Worm (Caenorhabditis elegans): ENCODE results near the gene col-43.

The col-43 gene

ce11 chrV:8079813-8080212, 29.1 kb upstream of the col-43 start:
- no peak for TF ChIP-seq tbx-11 (GFP tag; IDR thresholded peaks at IDR 0.05)
- TF ChIP-seq ceh-36 (tag; optimal IDR thresholded peaks at IDR 0.05) = no peak
- no peak for TF ChIP-seq scrt-1 (GFP tag; IDR thresholded peaks at IDR 0.05)
- no peak for TF ChIP-seq ceh-13 (GFP tag; optimal IDR thresholded peaks at IDR 0.05)
- no peak for TF ChIP-seq flt-1 (GFP tag; IDR thresholded peaks at IDR 0.05)

DNA sequence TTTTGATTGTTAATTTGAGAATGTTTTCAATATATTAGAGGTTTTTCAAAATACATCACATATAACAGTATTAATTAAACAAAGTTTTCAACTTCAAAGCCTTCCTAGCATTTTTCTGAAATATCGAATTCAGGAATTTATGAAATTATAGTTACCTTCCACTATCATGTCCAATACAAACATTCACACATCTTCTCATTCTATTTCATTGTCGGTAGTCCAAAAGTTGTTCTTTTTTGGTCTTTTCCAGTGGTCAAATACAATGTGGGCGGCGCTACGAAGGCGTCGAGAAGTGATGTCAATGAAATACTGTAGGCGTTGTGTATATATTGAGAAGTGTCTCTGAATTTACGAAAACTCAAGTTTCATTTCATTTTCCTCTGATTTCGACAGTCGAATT, 25.0 kb upstream of the col-43 start, which contains the start of gene catp-3:
TSS of gene catp-3 (plus strand) at position 301 of the 400 bp plus-strand sequence.
- TF ChIP-seq flt-1 (GFP tag; IDR thresholded peaks at IDR 0.05) = no peak
- TF ChIP-seq pes-1 (GFP tag; IDR thresholded peaks at IDR 0.05) = no peak
- no peak for TF ChIP-seq F13C5.2 (tag; optimal IDR thresholded peaks at IDR 0.05)
- TF ChIP-seq hmbx-1 (tag; optimal IDR thresholded peaks at IDR 0.05) = no peak
- TF ChIP-seq ama-1 (optimal IDR thresholded peaks at IDR 0.05) = no peak
- no peak for TF ChIP-seq scrt-1 (GFP tag; IDR thresholded peaks at IDR 0.05)
- TF ChIP-seq hnd-1 (tag; optimal IDR thresholded peaks at IDR 0.05) = no peak
- no peak for TF ChIP-seq tbx-37 (GFP tag; conservative IDR thresholded peaks at IDR 0.05)
- no peak for TF ChIP-seq aly-1 (tag; optimal IDR thresholded peaks at IDR 0.05)
- TF ChIP-seq ets-7 (tag; optimal IDR thresholded peaks at IDR 0.05) = no peak
- no peak for TF ChIP-seq sea-1 (GFP tag; conservative IDR thresholded peaks at IDR 0.05)
- no peak for TF ChIP-seq B0310.2 (tag; optimal IDR thresholded peaks at IDR 0.05)
- TF ChIP-seq ceh-13 (GFP tag; optimal IDR thresholded peaks at IDR 0.05) = no peak
- TF ChIP-seq tbx-11 (GFP tag; IDR thresholded peaks at IDR 0.05) = no peak
- no peak for TF ChIP-seq ceh-36 (tag; optimal IDR thresholded peaks at IDR 0.05)
- no peak for TF ChIP-seq hmg-4 (GFP tag; optimal IDR thresholded peaks at IDR 0.05)
- no peak for TF ChIP-seq tra-4 (tag; optimal IDR thresholded peaks at IDR 0.05)

DNA sequence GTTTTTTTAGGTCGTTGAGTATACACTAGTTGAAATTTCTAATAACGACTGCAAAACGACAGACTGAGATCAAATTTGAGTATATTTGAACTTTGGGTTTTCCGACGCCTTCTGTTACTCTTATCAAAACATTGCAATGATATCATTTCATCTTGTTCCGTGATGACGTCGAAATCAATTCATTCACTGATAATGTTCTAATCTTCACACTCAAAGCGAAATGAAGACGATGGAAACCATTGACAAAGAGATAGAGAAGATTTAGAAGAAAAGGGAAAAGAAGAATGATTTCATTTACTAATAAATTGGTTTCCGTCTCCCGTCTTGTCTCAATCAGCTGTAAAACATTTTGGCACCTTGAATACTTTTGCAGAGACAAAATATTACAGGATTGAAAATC, 22.5 kb upstream of the col-43 start:
- no peak for TF ChIP-seq tbx-11 (GFP tag; IDR thresholded peaks at IDR 0.05)
- no peak for TF ChIP-seq ceh-36 (tag; optimal IDR thresholded peaks at IDR 0.05)
- no peak for TF ChIP-seq flt-1 (GFP tag; IDR thresholded peaks at IDR 0.05)
- TF ChIP-seq ama-1 (optimal IDR thresholded peaks at IDR 0.05) = no peak
- no peak for TF ChIP-seq ceh-13 (GFP tag; optimal IDR thresholded peaks at IDR 0.05)
- TF ChIP-seq pes-1 (GFP tag; IDR thresholded peaks at IDR 0.05) = no peak
- TF ChIP-seq sea-1 (GFP tag; conservative IDR thresholded peaks at IDR 0.05) = no peak
- TF ChIP-seq F13C5.2 (tag; optimal IDR thresholded peaks at IDR 0.05) = no peak
- TF ChIP-seq B0310.2 (tag; optimal IDR thresholded peaks at IDR 0.05) = no peak
- no peak for TF ChIP-seq aly-1 (tag; optimal IDR thresholded peaks at IDR 0.05)
- no peak for TF ChIP-seq hmbx-1 (tag; optimal IDR thresholded peaks at IDR 0.05)
- TF ChIP-seq tbx-37 (GFP tag; conservative IDR thresholded peaks at IDR 0.05) = no peak

DNA sequence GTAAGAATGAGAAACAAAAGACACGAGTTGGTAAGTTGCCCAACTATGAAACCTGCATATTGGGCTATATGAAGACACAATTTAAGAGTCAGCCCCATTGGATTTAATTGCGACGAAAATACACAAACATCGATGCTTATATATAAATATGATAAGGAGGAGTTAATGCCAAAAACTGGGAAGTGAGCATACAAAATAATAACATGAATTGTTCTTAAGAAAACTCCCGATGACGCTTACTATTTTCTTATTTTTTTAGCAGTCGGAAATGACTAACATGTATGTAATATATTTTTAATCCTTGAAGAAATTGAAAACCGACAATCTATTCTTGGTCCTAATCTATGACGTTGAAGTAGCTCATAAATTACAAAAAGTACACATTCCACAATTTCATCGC, 21.3 kb upstream of the col-43 start, which contains the start of gene str-144:
TSS of gene str-144 (minus strand) at position 101 of the 400 bp plus-strand sequence.
- no peak for TF ChIP-seq ama-1 (optimal IDR thresholded peaks at IDR 0.05)
- no peak for TF ChIP-seq hmbx-1 (tag; optimal IDR thresholded peaks at IDR 0.05)
- no peak for TF ChIP-seq tra-4 (tag; optimal IDR thresholded peaks at IDR 0.05)
- TF ChIP-seq ceh-36 (tag; optimal IDR thresholded peaks at IDR 0.05) = no peak
- TF ChIP-seq ets-7 (tag; optimal IDR thresholded peaks at IDR 0.05) = no peak
- TF ChIP-seq sea-1 (GFP tag; conservative IDR thresholded peaks at IDR 0.05) = no peak
- TF ChIP-seq flt-1 (GFP tag; IDR thresholded peaks at IDR 0.05) = no peak
- no peak for TF ChIP-seq pes-1 (GFP tag; IDR thresholded peaks at IDR 0.05)
- no peak for TF ChIP-seq hnd-1 (tag; optimal IDR thresholded peaks at IDR 0.05)
- TF ChIP-seq scrt-1 (GFP tag; IDR thresholded peaks at IDR 0.05) = no peak
- TF ChIP-seq tbx-11 (GFP tag; IDR thresholded peaks at IDR 0.05) = no peak
- no peak for TF ChIP-seq hmg-4 (GFP tag; optimal IDR thresholded peaks at IDR 0.05)
- TF ChIP-seq tbx-37 (GFP tag; conservative IDR thresholded peaks at IDR 0.05) = no peak
- TF ChIP-seq ceh-13 (GFP tag; optimal IDR thresholded peaks at IDR 0.05) = no peak
- no peak for TF ChIP-seq B0310.2 (tag; optimal IDR thresholded peaks at IDR 0.05)
- TF ChIP-seq F13C5.2 (tag; optimal IDR thresholded peaks at IDR 0.05) = no peak
- TF ChIP-seq aly-1 (tag; optimal IDR thresholded peaks at IDR 0.05) = no peak

DNA sequence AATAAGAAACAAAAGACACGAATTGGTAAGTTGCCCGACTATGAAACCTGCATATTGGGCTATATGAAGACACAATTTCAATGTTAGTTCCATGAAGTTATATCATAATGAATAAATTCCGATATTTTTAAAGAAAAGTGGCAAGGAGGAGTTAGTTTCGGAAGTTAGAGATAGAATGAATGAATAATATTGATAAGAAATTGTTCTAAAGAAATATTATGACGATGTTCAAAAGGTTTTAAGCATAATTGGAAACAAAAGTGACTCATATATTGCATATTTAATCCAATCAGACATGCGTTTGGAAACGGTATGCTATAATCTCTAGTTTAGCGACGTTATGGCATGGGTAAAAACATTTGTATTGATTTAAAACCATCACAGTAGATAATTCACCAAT, 18.9 kb upstream of the col-43 start, which contains the start of gene str-143:
TSS of gene str-143 (minus strand) at position 101 of the 400 bp plus-strand sequence.
- TF ChIP-seq B0310.2 (tag; optimal IDR thresholded peaks at IDR 0.05) (no peak), hnd-1 (tag; optimal IDR thresholded peaks at IDR 0.05) (no peak), tbx-37 (GFP tag; conservative IDR thresholded peaks at IDR 0.05) (no peak), scrt-1 (GFP tag; IDR thresholded peaks at IDR 0.05) (no peak), ceh-36 (tag; optimal IDR thresholded peaks at IDR 0.05) (no peak), hmg-4 (GFP tag; optimal IDR thresholded peaks at IDR 0.05) (no peak), aly-1 (tag; optimal IDR thresholded peaks at IDR 0.05) (no peak), ets-7 (tag; optimal IDR thresholded peaks at IDR 0.05) (no peak), hmbx-1 (tag; optimal IDR thresholded peaks at IDR 0.05) (no peak), ama-1 (optimal IDR thresholded peaks at IDR 0.05) (no peak), flt-1 (GFP tag; IDR thresholded peaks at IDR 0.05) (no peak), tra-4 (tag; optimal IDR thresholded peaks at IDR 0.05) (no peak), tbx-11 (GFP tag; IDR thresholded peaks at IDR 0.05) (no peak), F13C5.2 (tag; optimal IDR thresholded peaks at IDR 0.05) (no peak)

DNA sequence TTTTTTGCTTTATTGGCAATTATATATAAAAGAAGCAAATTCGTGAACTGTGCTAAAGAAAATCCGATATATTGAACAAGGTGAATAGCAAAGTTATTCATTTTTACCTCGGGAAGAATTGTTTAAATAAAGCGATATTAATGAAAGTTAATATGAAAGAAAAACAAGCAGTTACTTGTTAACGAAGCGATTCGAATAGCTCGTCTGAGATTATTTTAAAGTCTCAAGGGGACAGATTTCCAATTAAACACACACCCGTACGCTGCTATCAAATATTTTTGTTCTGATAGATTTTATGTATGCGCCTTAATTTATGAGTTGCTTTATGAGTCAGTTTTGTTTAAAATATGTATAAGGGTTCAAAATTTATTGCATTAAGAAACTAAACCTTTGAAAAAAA, 17.1 kb upstream of the col-43 start, which contains the start of gene str-140:
TSS of gene str-140 (minus strand) at position 101 of the 400 bp plus-strand sequence.
- no peak for TF ChIP-seq hmg-4 (GFP tag; optimal IDR thresholded peaks at IDR 0.05)

- TF ChIP-seq B0310.2 (tag; optimal IDR thresholded peaks at IDR 0.05) (no peak), tbx-11 (GFP tag; IDR thresholded peaks at IDR 0.05) (no peak), scrt-1 (GFP tag; IDR thresholded peaks at IDR 0.05) (no peak), flt-1 (GFP tag; IDR thresholded peaks at IDR 0.05) (no peak), ama-1 (optimal IDR thresholded peaks at IDR 0.05) (no peak), F13C5.2 (tag; optimal IDR thresholded peaks at IDR 0.05) (no peak), ets-7 (tag; optimal IDR thresholded peaks at IDR 0.05) (no peak), hmbx-1 (tag; optimal IDR thresholded peaks at IDR 0.05) (no peak), ceh-13 (GFP tag; optimal IDR thresholded peaks at IDR 0.05) (no peak), pes-1 (GFP tag; IDR thresholded peaks at IDR 0.05) (no peak)
Measured at ce11 chrV:8062074-8062473, 11.4 kb upstream of the col-43 start, which contains the start of gene str-139. TSS of gene str-139 (minus strand) at chrV:8062174.

- TF ChIP-seq pes-1 (GFP tag; IDR thresholded peaks at IDR 0.05) (no peak), flt-1 (GFP tag; IDR thresholded peaks at IDR 0.05) (no peak), ets-7 (tag; optimal IDR thresholded peaks at IDR 0.05) (no peak), hmbx-1 (tag; optimal IDR thresholded peaks at IDR 0.05) (no peak), scrt-1 (GFP tag; IDR thresholded peaks at IDR 0.05) (no peak), tbx-37 (GFP tag; conservative IDR thresholded peaks at IDR 0.05) (no peak), ceh-13 (GFP tag; optimal IDR thresholded peaks at IDR 0.05) (no peak), B0310.2 (tag; optimal IDR thresholded peaks at IDR 0.05) (no peak), hmg-4 (GFP tag; optimal IDR thresholded peaks at IDR 0.05) (no peak), sea-1 (GFP tag; conservative IDR thresholded peaks at IDR 0.05) (no peak), ceh-36 (tag; optimal IDR thresholded peaks at IDR 0.05) (no peak), ama-1 (optimal IDR thresholded peaks at IDR 0.05) (no peak), aly-1 (tag; optimal IDR thresholded peaks at IDR 0.05) (no peak), tra-4 (tag; optimal IDR thresholded peaks at IDR 0.05) (no peak), tbx-11 (GFP tag; IDR thresholded peaks at IDR 0.05) (no peak)
Measured at ce11 chrV:8058359-8058758, 7.6 kb upstream of the col-43 start, which contains the start of gene str-138. TSS of gene str-138 (plus strand) at chrV:8058659.
